Worm (Caenorhabditis elegans) whole organism, early embryonic: ENCODE measurements around the gene rpb-4.

Experiments used
- ama-1 ChIP-seq: fragments of 150-350 bp; optimal IDR thresholded peaks from 2 replicates; lab custom pipeline; 2014
- ceh-13 ChIP-seq: fragments of 200-800 bp; sonication (Bioruptor generic); optimal IDR thresholded peaks from 2 replicates; lab custom pipeline; 2018; ENCODE audit warnings: mild to moderate bottlenecking, missing genetic modification characterization, missing compliant biosample characterization
- flt-1 ChIP-seq: fragments of 200-800 bp; sonication (Bioruptor generic); IDR thresholded peaks from 2 replicates; pipeline ENCODE4 v1.3.6; 2022; ENCODE audit warnings: missing genetic modification characterization, missing compliant biosample characterization
- hnd-1 ChIP-seq: sonication (generic microtip); optimal IDR thresholded peaks from 2 replicates; lab custom pipeline; 2016; ENCODE audit warnings: missing genetic modification characterization, missing compliant biosample characterization
- scrt-1 ChIP-seq: fragments of 200-800 bp; sonication (Bioruptor generic); IDR thresholded peaks from 2 replicates; pipeline ENCODE4 v1.3.6; 2022; ENCODE audit warnings: missing genetic modification characterization, missing compliant biosample characterization
- tbx-37 ChIP-seq: fragments of 200-800 bp; sonication (Bioruptor generic); conservative IDR thresholded peaks from 2 replicates; pipeline ENCODE4 v1.3.6; 2022; ENCODE audit warnings: missing genetic modification reagents, missing genetic modification characterization, missing compliant biosample characterization

DNA sequence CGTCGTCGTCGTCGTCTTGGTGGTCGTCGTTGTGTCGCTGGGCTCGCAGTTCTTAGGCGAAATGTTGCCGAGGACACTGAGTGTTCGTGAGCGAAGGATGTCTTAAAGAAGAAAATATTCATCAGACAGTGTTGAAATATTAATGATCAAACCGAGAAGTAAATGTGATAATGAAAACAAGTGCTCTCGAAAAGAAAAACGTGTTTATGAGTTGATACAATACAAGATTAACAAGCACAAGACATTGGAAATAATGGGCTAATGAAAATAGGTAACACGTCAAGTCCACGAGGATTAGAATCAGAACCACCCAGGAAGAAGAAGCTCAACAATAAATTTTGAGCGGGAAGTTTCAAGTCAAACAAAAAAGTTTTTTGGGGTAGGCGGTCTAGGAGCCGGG, 37.6 kb downstream of the rpb-4 start, which contains the start of gene K02A2.5:
- TF ChIP-seq hnd-1 (tag; lab: Kevin White, UChicago) (no peak), flt-1 (GFP tag; lab: Robert Waterston, UW) (no peak), ama-1 (no peak), tbx-37 (no peak), ceh-13 (GFP tag; lab: Kevin White, UChicago) (no peak), scrt-1 (GFP tag; lab: Robert Waterston, UW) (no peak)
